Fruit fly (Drosophila melanogaster) whole organism, embryonic: ENCODE results near the gene DENR.

Experiments used
- Blimp-1 ChIP-seq: fragments of 200-800 bp; sonication (Bioruptor generic); optimal IDR thresholded peaks from 3 replicates; lab custom pipeline; 2018; ENCODE audit warnings: missing biosample characterization, missing genetic modification characterization, mild to moderate bottlenecking, moderate library complexity, missing genetic modification reagents
- CG13894 ChIP-seq: fragments of 200-800 bp; sonication (Bioruptor generic); optimal IDR thresholded peaks from 3 replicates; lab custom pipeline; 2018; ENCODE audit warnings: missing biosample characterization, mild to moderate bottlenecking, missing genetic modification characterization, moderate library complexity
- CG1603 ChIP-seq: fragments of 200-800 bp; sonication (Bioruptor generic); optimal IDR thresholded peaks from 2 replicates; lab custom pipeline; 2019; ENCODE audit warnings: missing biosample characterization, mild to moderate bottlenecking, missing genetic modification characterization, moderate library complexity
- CG16779 ChIP-seq: fragments of 200-800 bp; sonication (Bioruptor generic); IDR thresholded peaks from 2 replicates; pipeline ENCODE4 v1.3.6; 2022; ENCODE audit warnings: missing biosample characterization, missing genetic modification characterization
- CG33213 ChIP-seq: fragments of 200-800 bp; sonication (Bioruptor generic); optimal IDR thresholded peaks from 3 replicates; lab custom pipeline; 2016; ENCODE audit warnings: missing biosample characterization, missing genetic modification characterization
- CG34376 ChIP-seq: fragments of 200-800 bp; sonication (Bioruptor generic); optimal IDR thresholded peaks from 2 replicates; lab custom pipeline; 2018; ENCODE audit warnings: missing biosample characterization, mild to moderate bottlenecking, missing genetic modification characterization
- CG43689 ChIP-seq: fragments of 200-800 bp; sonication (Bioruptor generic); IDR thresholded peaks from 2 replicates; pipeline ENCODE4 v1.3.6; 2022; ENCODE audit warnings: missing biosample characterization, missing genetic modification characterization
- CG8388 ChIP-seq: fragments of 200-800 bp; sonication (Bioruptor generic); optimal IDR thresholded peaks from 2 replicates; lab custom pipeline; 2019; ENCODE audit warnings: missing biosample characterization, mild to moderate bottlenecking, missing genetic modification characterization, moderate library complexity
- CG9817 ChIP-seq: fragments of 200-800 bp; sonication (Bioruptor generic); optimal IDR thresholded peaks from 2 replicates; lab custom pipeline; 2018; ENCODE audit warnings: missing biosample characterization, mild to moderate bottlenecking, missing genetic modification characterization, moderate library complexity
- D ChIP-seq, 2 experiments: fragments of 200-800 bp in 1 of 2; fragments of >200 bp in 1 of 2; sonication (Bioruptor generic) in 1 of 2; optimal IDR thresholded peaks; 2 replicates in 1 of 2; 3 replicates in 1 of 2; lab custom pipeline; 2017; ENCODE audit warnings: mild to moderate bottlenecking in 1 of 2, missing biosample characterization in 1 of 2, missing genetic modification characterization in 1 of 2, missing genetic modification reagents in 1 of 2
- Dfd ChIP-seq, 2 experiments: fragments of >200 bp; optimal IDR thresholded peaks; 2 replicates each; lab custom pipeline; 2017; ENCODE audit warnings: missing biosample characterization in 2 of 2, missing genetic modification characterization in 2 of 2
- Dip2 ChIP-seq: fragments of 200-800 bp; sonication (Bioruptor generic); IDR thresholded peaks from 2 replicates; pipeline ENCODE4 v1.3.6; 2022; ENCODE audit warnings: missing biosample characterization, missing genetic modification characterization
- Doc2 ChIP-seq: fragments of 200-800 bp; sonication (Bioruptor generic); IDR thresholded peaks from 2 replicates; pipeline ENCODE4 v1.3.6; 2022; ENCODE audit warnings: missing biosample characterization, missing genetic modification characterization
- GATAe ChIP-seq: fragments of 200-800 bp; sonication (Bioruptor generic); conservative IDR thresholded peaks from 2 replicates; pipeline ENCODE4 v1.3.6; 2022; ENCODE audit warnings: missing biosample characterization, missing genetic modification characterization
- HHEX ChIP-seq: fragments of 200-800 bp; sonication (Bioruptor generic); optimal IDR thresholded peaks from 3 replicates; lab custom pipeline; 2017; ENCODE audit warnings: missing biosample characterization, mild to moderate bottlenecking, missing genetic modification characterization, missing genetic modification reagents
- HLHmδ ChIP-seq: fragments of 200-800 bp; sonication (Bioruptor generic); optimal IDR thresholded peaks from 2 replicates; lab custom pipeline; 2018; ENCODE audit warnings: missing biosample characterization, mild to moderate bottlenecking, missing genetic modification characterization, moderate library complexity
- Hmx ChIP-seq: fragments of 200-800 bp; sonication (Bioruptor generic); optimal IDR thresholded peaks from 2 replicates; lab custom pipeline; 2016; ENCODE audit warnings: missing biosample characterization, missing genetic modification characterization
- Med ChIP-seq: fragments of 200-800 bp; sonication (Bioruptor generic); peaks from one replicate; lab custom pipeline; 2016; ENCODE audit warnings: missing biosample characterization, missing genetic modification characterization, mild to moderate bottlenecking, inconsistent platforms, moderate library complexity
- Pdp1 ChIP-seq, 2 experiments: fragments of 200-800 bp; sonication (Bioruptor generic); optimal IDR thresholded peaks; 3 replicates each; lab custom pipeline; 2016; ENCODE audit warnings: missing biosample characterization in 2 of 2, missing genetic modification characterization in 2 of 2, mild to moderate bottlenecking in 1 of 2, moderate library complexity in 1 of 2
- ase ChIP-seq: fragments of 200-800 bp; sonication (Bioruptor generic); IDR thresholded peaks from 3 replicates; pipeline ENCODE4 v1.3.6; 2022; ENCODE audit warnings: missing biosample characterization, missing genetic modification characterization
- cas ChIP-seq: fragments of 200-800 bp; sonication (Bioruptor generic); IDR thresholded peaks from 2 replicates; pipeline ENCODE4 v1.3.6; 2022; ENCODE audit warnings: missing biosample characterization, missing genetic modification characterization
- chinmo ChIP-seq: fragments of 200-800 bp; sonication (Bioruptor generic); IDR thresholded peaks from 4 replicates; pipeline ENCODE4 v1.3.6; 2022; ENCODE audit warnings: missing biosample characterization, missing genetic modification characterization; ENCODE audit not compliant: partially characterized antibody
- croc ChIP-seq: fragments of 200-800 bp; sonication (Bioruptor generic); conservative IDR thresholded peaks from 3 replicates; pipeline ENCODE4 v1.3.6; 2022; ENCODE audit warnings: missing biosample characterization, missing genetic modification characterization
- cwo ChIP-seq: fragments of 200-800 bp; sonication (Bioruptor generic); optimal IDR thresholded peaks from 3 replicates; lab custom pipeline; 2017; ENCODE audit warnings: missing biosample characterization, missing genetic modification characterization, mild to moderate bottlenecking, moderate library complexity, missing genetic modification reagents
- dimm ChIP-seq: fragments of 200-800 bp; sonication (Bioruptor generic); IDR thresholded peaks from 2 replicates; pipeline ENCODE4 v1.3.6; 2022; ENCODE audit warnings: missing biosample characterization, missing genetic modification characterization
- esg ChIP-seq: fragments of 200-800 bp; sonication (Bioruptor generic); conservative IDR thresholded peaks from 2 replicates; pipeline ENCODE4 v1.3.6; 2022; ENCODE audit warnings: missing biosample characterization, missing genetic modification characterization
- exex ChIP-seq: fragments of 200-800 bp; sonication (Bioruptor generic); optimal IDR thresholded peaks from 4 replicates; lab custom pipeline; 2018; ENCODE audit warnings: missing biosample characterization, mild to moderate bottlenecking, missing genetic modification characterization, moderate library complexity
- fu2 ChIP-seq: fragments of 200-800 bp; sonication (Bioruptor generic); optimal IDR thresholded peaks from 2 replicates; lab custom pipeline; 2016; ENCODE audit warnings: missing biosample characterization, missing genetic modification characterization
- grn ChIP-seq: fragments of 200-800 bp; sonication (Bioruptor generic); optimal IDR thresholded peaks from 3 replicates; lab custom pipeline; 2017; ENCODE audit warnings: missing biosample characterization, missing genetic modification characterization
- mirr ChIP-seq: fragments of 200-800 bp; sonication (Bioruptor generic); optimal IDR thresholded peaks from 3 replicates; lab custom pipeline; 2018; ENCODE audit warnings: missing biosample characterization, mild to moderate bottlenecking, missing genetic modification characterization
- nerfin-1 ChIP-seq: fragments of 200-800 bp; sonication (Bioruptor generic); optimal IDR thresholded peaks from 3 replicates; lab custom pipeline; 2019; ENCODE audit warnings: missing biosample characterization, mild to moderate bottlenecking, missing genetic modification characterization, moderate library complexity
- pfk ChIP-seq: fragments of 200-800 bp; sonication (Bioruptor generic); optimal IDR thresholded peaks from 2 replicates; lab custom pipeline; 2018; ENCODE audit warnings: missing biosample characterization, mild to moderate bottlenecking, missing genetic modification characterization, moderate library complexity
- row ChIP-seq: fragments of 200-800 bp; sonication (Bioruptor generic); IDR thresholded peaks from 3 replicates; pipeline ENCODE4 v1.3.6; 2022; ENCODE audit warnings: missing biosample characterization, missing genetic modification characterization
- sim ChIP-seq: fragments of 200-800 bp; sonication (Bioruptor generic); IDR thresholded peaks from 2 replicates; pipeline ENCODE4 v1.3.6; 2022; ENCODE audit warnings: missing biosample characterization, missing genetic modification characterization
- slbo ChIP-seq: fragments of 200-800 bp; sonication (Bioruptor generic); IDR thresholded peaks from 2 replicates; pipeline ENCODE4 v1.3.6; 2022; ENCODE audit warnings: missing biosample characterization, missing genetic modification characterization
- slp2 ChIP-seq: fragments of 200-800 bp; sonication (Bioruptor generic); optimal IDR thresholded peaks from 2 replicates; lab custom pipeline; 2016; ENCODE audit warnings: missing biosample characterization, missing genetic modification characterization
- sr ChIP-seq: fragments of 200-800 bp; sonication (Bioruptor generic); IDR thresholded peaks from 3 replicates; pipeline ENCODE4 v1.3.6; 2022; ENCODE audit warnings: missing biosample characterization, missing genetic modification characterization
- vnd ChIP-seq: fragments of 200-800 bp; sonication (Bioruptor generic); IDR thresholded peaks from 3 replicates; pipeline ENCODE4 v1.3.6; 2022; ENCODE audit warnings: missing biosample characterization, missing genetic modification characterization; ENCODE audit not compliant: partially characterized antibody
- wek ChIP-seq: fragments of 200-800 bp; sonication (Bioruptor generic); optimal IDR thresholded peaks from 3 replicates; lab custom pipeline; 2018; ENCODE audit warnings: missing biosample characterization, mild to moderate bottlenecking, missing genetic modification characterization, moderate library complexity
- wor ChIP-seq: fragments of 200-800 bp; sonication (Bioruptor generic); IDR thresholded peaks from 2 replicates; pipeline ENCODE4 v1.3.6; 2022; ENCODE audit warnings: missing biosample characterization, missing genetic modification characterization

Gene DENR

DNA sequence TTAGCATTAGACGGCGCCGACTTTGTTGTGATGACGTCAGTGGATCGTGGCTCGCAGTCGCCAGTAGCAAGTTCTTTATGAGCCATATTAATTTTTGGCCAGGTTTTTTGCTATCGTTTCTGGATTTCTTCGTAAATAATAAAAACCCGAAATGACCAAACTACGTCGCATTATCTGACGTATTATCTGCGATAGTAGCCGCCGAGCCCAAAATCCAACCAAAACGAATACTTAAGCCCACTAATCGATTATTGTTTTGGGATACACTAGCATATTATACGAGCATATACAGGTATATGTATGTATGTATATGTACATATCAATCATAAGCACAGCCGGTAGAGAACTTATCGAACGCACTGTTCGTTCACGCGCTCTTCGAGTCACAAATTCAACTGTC is 40.4 kb upstream of the DENR start:
- TF ChIP-seq CG13894 (tag; lab: Kevin White, UChicago), result peak; percentile 77
- no peak for TF ChIP-seq croc (GFP tag; lab: Robert Waterston, UW)
- no peak for TF ChIP-seq sr (GFP tag; lab: Robert Waterston, UW)
- TF ChIP-seq Med, result peak; percentile 40
- peak; percentile 45 for TF ChIP-seq CG8388 (GFP tag; lab: Kevin White, UChicago)
- TF ChIP-seq exex (tag; lab: Kevin White, UChicago), result peak; percentile 50
- no peak for TF ChIP-seq ase (GFP tag; lab: Robert Waterston, UW)
- 0 out of 4 replicates have a peak, but pooled peaks have one; percentile 54 for TF ChIP-seq chinmo (GFP tag; lab: Robert Waterston, UW)
- TF ChIP-seq, all 482 proteins: peak for 5

DNA sequence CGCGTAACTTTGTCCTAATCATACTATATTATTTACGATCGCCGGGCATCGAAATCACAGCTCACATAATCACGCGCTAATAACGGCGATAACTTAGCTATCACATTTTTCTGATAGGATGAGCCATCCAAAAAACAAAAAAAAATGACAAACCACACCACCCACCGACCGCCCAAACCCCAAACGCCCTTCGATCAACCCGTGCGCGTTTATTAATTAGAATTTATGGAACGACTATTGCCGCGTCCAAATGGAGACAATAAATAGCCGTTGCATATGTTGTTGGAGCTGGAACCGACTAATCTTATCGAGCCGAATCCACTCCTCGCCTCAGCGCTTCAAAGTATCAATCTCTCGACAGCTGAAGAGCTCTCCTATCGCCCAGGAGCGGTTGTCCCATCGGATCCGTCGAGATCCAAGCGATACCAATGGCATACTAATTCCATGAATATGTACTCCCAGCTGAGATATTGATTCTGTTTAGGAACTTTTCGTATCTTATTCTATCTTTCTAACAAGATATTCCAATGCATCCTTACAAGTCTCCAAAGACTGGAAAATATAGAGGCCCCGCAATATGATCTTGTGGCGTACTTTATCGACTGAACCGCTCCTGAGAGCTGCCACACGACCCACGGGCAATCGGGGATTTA is 37.8 kb upstream of the DENR start:
- TF ChIP-seq CG16779 (no peak), HLHmδ (GFP tag; lab: Kevin White, UChicago) (no peak), grn (GFP tag; lab: Kevin White, UChicago) (peak; percentile 56), row (GFP tag; lab: Robert Waterston, UW) (peak; percentile 64), dimm (GFP tag; lab: Robert Waterston, UW) (no peak), CG1603 (no peak), CG34376 (GFP tag; lab: Kevin White, UChicago) (peak; percentile 29), Hmx (no peak), exex (tag; lab: Kevin White, UChicago) (peak; percentile 92), esg (GFP tag; lab: Robert Waterston, UW) (no peak), vnd (GFP tag; lab: Robert Waterston, UW) (0 out of 3 replicates have a peak, but pooled peaks have one; percentile 14), cas (no peak), Doc2 (GFP tag; lab: Robert Waterston, UW) (no peak), slp2 (no peak), wek (GFP tag; lab: Kevin White, UChicago) (no peak), wor (no peak), Dfd (GFP tag; optimal IDR thresholded peaks at IDR 0.05; lab: Kevin White, UChicago) (no peak), cwo (GFP tag; lab: Kevin White, UChicago) (peak; percentile 37), GATAe (GFP tag; lab: Robert Waterston, UW) (peak; percentile 20; the same call in 1 of the 2 replicates), CG43689 (GFP tag; lab: Robert Waterston, UW) (no peak), sim (GFP tag; lab: Robert Waterston, UW) (no peak)

DNA sequence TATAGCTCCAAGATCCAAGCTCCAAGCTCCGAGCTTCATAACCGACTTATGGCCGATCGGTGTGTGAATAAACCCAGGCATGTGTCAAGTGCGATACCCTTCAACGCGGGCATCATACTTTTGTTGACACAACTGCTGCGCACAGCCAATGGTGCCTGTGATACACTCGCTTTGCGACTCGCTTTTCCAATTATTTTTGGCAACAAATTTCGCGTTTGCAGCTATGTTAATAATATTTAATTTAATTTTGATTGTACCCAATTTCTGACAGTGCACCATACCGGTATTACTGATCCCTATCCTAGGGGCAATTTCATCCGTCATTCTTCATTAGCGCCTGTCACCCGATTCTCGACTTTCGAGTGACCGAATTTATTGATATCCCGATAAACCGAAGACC is 37.1 kb upstream of the DENR start:
- TF ChIP-seq chinmo (GFP tag; lab: Robert Waterston, UW) (0 out of 4 replicates have a peak, but pooled peaks have one; percentile 16), croc (GFP tag; lab: Robert Waterston, UW) (no peak), slbo (peak; percentile 38), Med (peak; percentile 52)

DNA sequence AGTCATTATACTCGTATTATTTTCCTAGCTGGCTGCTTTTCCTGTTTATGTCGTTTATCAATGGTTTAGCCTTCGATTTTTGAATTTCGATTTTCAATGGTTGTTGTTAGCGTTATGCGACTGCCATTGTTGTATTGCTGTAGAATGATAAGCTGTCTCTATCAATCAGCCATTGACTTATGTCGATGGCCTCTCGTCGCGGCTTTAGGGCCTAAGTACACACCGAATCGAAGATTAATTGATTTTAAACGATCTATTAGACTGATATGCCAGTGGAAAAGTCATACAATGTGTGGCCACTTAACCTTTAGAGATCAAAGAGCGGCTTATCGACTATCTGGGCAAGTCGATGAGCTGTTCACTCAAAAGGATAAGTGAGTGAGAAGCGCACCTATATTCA is 36.3 kb upstream of the DENR start:
- peak; percentile 65 for TF ChIP-seq mirr (GFP tag; lab: Kevin White, UChicago)
- no peak for TF ChIP-seq CG33213 (GFP tag; lab: Kevin White, UChicago)
- TF ChIP-seq Pdp1 (GFP tag; optimal IDR thresholded peaks at IDR 0.05; lab: Kevin White, UChicago), result peak in 1 of 2 experiments; percentile 55
- TF ChIP-seq HHEX (GFP tag; lab: Kevin White, UChicago), result no peak
- TF ChIP-seq nerfin-1 (tag; lab: Kevin White, UChicago), result no peak
- TF ChIP-seq pfk (GFP tag; lab: Kevin White, UChicago), result no peak
- TF ChIP-seq D (optimal IDR thresholded peaks at IDR 0.05; lab: Kevin White, UChicago), result no peak
- no peak for TF ChIP-seq D (GFP tag; optimal IDR thresholded peaks at IDR 0.05; lab: Kevin White, UChicago)
- TF ChIP-seq CG34376 (GFP tag; lab: Kevin White, UChicago), result no peak
- TF ChIP-seq exex (tag; lab: Kevin White, UChicago), result peak; percentile 90
- TF ChIP-seq fu2 (GFP tag; lab: Kevin White, UChicago), result no peak
- no peak for TF ChIP-seq Dip2 (GFP tag; lab: Robert Waterston, UW)
- TF ChIP-seq grn (GFP tag; lab: Kevin White, UChicago), result peak; percentile 44
- no peak for TF ChIP-seq Blimp-1 (GFP tag; lab: Kevin White, UChicago)
- no peak for TF ChIP-seq CG9817 (tag; lab: Kevin White, UChicago)
